Worm (Caenorhabditis elegans) whole organism, early embryonic: Measurements from ENCODE around the gene ins-5.
A peak's percentile ranks its signal among the peaks of the same experiment; 100 is the strongest.

Experiments used
- B0310.2 ChIP-seq: sonication (generic microtip); optimal IDR thresholded peaks from 2 replicates; lab custom pipeline; 2016; ENCODE audit warnings: mild to moderate bottlenecking, missing genetic modification characterization, missing compliant biosample characterization
- F13C5.2 ChIP-seq: sonication (generic microtip); optimal IDR thresholded peaks from 2 replicates; lab custom pipeline; 2017; ENCODE audit warnings: mild to moderate bottlenecking, missing genetic modification characterization, inconsistent platforms, missing compliant biosample characterization
- aly-1 ChIP-seq: sonication (generic microtip); optimal IDR thresholded peaks from 2 replicates; lab custom pipeline; 2016; ENCODE audit warnings: missing genetic modification characterization, missing compliant biosample characterization
- ama-1 ChIP-seq: fragments of 150-350 bp; optimal IDR thresholded peaks from 2 replicates; lab custom pipeline; 2014
- ceh-13 ChIP-seq: fragments of 200-800 bp; sonication (Bioruptor generic); optimal IDR thresholded peaks from 2 replicates; lab custom pipeline; 2018; ENCODE audit warnings: mild to moderate bottlenecking, missing genetic modification characterization, missing compliant biosample characterization
- ceh-36 ChIP-seq: sonication (generic microtip); optimal IDR thresholded peaks from 2 replicates; lab custom pipeline; 2016; ENCODE audit warnings: missing genetic modification characterization, inconsistent platforms, missing compliant biosample characterization
- ets-7 ChIP-seq: sonication (generic microtip); optimal IDR thresholded peaks from 2 replicates; lab custom pipeline; 2016; ENCODE audit warnings: missing genotype, missing genetic modification characterization, missing compliant biosample characterization
- flt-1 ChIP-seq: fragments of 200-800 bp; sonication (Bioruptor generic); IDR thresholded peaks from 2 replicates; pipeline ENCODE4 v1.3.6; 2022; ENCODE audit warnings: missing genetic modification characterization, missing compliant biosample characterization
- hmbx-1 ChIP-seq: sonication (generic microtip); optimal IDR thresholded peaks from 2 replicates; lab custom pipeline; 2016; ENCODE audit warnings: mild to moderate bottlenecking, missing genetic modification characterization, missing compliant biosample characterization
- hmg-4 ChIP-seq: fragments of 200-800 bp; sonication (Bioruptor generic); optimal IDR thresholded peaks from 2 replicates; lab custom pipeline; 2018; ENCODE audit warnings: mild to moderate bottlenecking, missing genetic modification characterization, missing compliant biosample characterization
- hnd-1 ChIP-seq: sonication (generic microtip); optimal IDR thresholded peaks from 2 replicates; lab custom pipeline; 2016; ENCODE audit warnings: missing genetic modification characterization, missing compliant biosample characterization
- pes-1 ChIP-seq: fragments of 200-800 bp; sonication (Bioruptor generic); IDR thresholded peaks from 2 replicates; pipeline ENCODE4 v1.3.6; 2022; ENCODE audit warnings: missing genetic modification reagents, missing genetic modification characterization, missing compliant biosample characterization
- scrt-1 ChIP-seq: fragments of 200-800 bp; sonication (Bioruptor generic); IDR thresholded peaks from 2 replicates; pipeline ENCODE4 v1.3.6; 2022; ENCODE audit warnings: missing genetic modification characterization, missing compliant biosample characterization
- sea-1 ChIP-seq: fragments of 200-800 bp; sonication (Bioruptor generic); conservative IDR thresholded peaks from 2 replicates; pipeline ENCODE4 v1.3.6; 2022; ENCODE audit warnings: missing genetic modification characterization, missing compliant biosample characterization
- tbx-11 ChIP-seq: fragments of 200-800 bp; sonication (Bioruptor generic); IDR thresholded peaks from 2 replicates; pipeline ENCODE4 v1.3.6; 2022; ENCODE audit warnings: missing genetic modification characterization, missing compliant biosample characterization
- tbx-37 ChIP-seq: fragments of 200-800 bp; sonication (Bioruptor generic); conservative IDR thresholded peaks from 2 replicates; pipeline ENCODE4 v1.3.6; 2022; ENCODE audit warnings: missing genetic modification reagents, missing genetic modification characterization, missing compliant biosample characterization
- tra-4 ChIP-seq: sonication (generic microtip); optimal IDR thresholded peaks from 2 replicates; lab custom pipeline; 2017; ENCODE audit warnings: missing genetic modification characterization, missing compliant biosample characterization

The ins-5 gene

DNA sequence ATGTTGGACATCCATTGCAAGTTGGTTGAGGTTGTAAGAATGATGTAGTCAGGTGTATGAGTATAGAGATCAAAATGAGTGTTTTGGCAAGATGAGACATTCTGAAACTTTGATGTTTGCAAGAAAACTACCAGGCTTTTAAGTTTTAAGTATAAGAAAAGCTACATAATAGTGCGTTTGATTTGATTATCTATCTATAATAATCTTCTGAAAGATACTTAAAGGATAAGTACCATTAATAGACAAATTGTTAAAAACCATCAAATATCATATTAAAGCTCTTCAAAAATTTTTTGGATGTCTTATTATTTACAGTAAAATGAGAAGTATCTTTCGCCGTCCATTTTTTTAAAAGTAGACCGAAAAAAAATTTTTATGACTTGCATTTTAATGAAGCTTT is 45.8 kb downstream of the ins-5 start, which contains the start of gene R12C12.10:
TSS of gene R12C12.10 (minus strand) at position 101 of the 400 bp plus-strand sequence.
- no peak for TF ChIP-seq hmbx-1 (tag; lab: Kevin White, UChicago)
- no peak for TF ChIP-seq sea-1 (GFP tag; lab: Robert Waterston, UW)
- TF ChIP-seq hnd-1: no peak
- no peak for TF ChIP-seq ets-7
- TF ChIP-seq tbx-37: no peak
- no peak for TF ChIP-seq flt-1 (GFP tag; lab: Robert Waterston, UW)

DNA sequence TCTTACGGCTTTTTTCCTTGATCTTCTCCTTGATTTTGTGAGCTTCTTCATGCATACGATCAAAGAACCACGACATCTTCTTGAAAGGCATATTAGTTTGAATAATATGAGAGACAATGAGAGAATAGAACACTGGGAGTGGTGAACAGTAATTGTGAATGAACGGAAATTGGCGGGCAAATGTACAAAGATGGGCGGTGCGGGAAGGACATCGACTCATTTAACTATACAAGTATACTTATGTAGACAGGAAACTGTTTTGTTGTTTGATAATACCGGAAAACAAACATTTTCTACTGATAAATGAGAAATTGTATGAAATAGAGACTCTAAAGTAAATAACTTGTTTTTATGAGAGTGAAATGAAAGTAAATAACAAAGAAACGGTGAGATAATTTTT is 47.7 kb downstream of the ins-5 start, which contains the start of gene R12C12.5:
TSS of gene R12C12.5 (minus strand) at position 101 of the 400 bp plus-strand sequence.
- TF ChIP-seq hmg-4 (GFP tag; lab: Kevin White, UChicago): no peak
- TF ChIP-seq aly-1 (tag; lab: Kevin White, UChicago): no peak
- TF ChIP-seq ceh-13: no peak
- TF ChIP-seq tbx-37: no peak
- no peak for TF ChIP-seq F13C5.2
- TF ChIP-seq tra-4 (tag; lab: Kevin White, UChicago): no peak

DNA sequence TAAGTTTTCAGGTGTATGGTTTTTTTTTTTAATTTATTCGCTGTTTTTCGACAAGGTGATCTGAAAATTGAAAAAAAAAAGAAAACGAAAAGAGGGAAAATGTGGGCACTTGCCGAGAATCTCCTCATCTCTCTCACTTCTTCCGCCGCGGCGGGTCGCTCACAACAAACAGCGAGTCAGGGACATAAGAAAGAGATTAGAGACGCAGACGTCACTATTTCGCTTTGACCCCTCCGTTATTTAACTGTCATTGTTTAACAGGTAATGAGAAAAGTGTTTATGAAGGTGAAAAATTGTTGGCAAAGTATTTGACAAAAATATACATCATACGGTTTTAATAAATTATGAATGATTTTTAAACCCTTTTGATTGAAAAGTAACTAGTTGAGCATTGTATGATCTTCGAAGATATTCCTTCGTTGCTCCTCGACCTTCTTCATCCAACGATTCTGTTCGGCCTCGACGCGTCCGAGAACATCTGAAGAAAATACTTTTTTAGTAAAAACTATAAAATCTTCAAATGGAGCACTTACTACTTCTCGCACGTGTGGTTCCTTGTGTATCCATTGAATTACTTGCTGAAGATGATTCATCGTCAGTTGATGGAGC is 48.8 kb downstream of the ins-5 start:
- TF ChIP-seq aly-1 (tag; lab: Kevin White, UChicago) (no peak), scrt-1 (GFP tag; lab: Robert Waterston, UW) (no peak), ama-1 (no peak), F13C5.2 (no peak), tra-4 (tag; lab: Kevin White, UChicago) (no peak), hmg-4 (GFP tag; lab: Kevin White, UChicago) (no peak), hnd-1 (no peak), B0310.2 (tag; lab: Kevin White, UChicago) (no peak), sea-1 (GFP tag; lab: Robert Waterston, UW) (no peak), flt-1 (GFP tag; lab: Robert Waterston, UW) (no peak), tbx-11 (GFP tag; lab: Robert Waterston, UW) (no peak), pes-1 (GFP tag; lab: Robert Waterston, UW) (no peak), ceh-13 (no peak), ets-7 (no peak)

ce11 chrII:6047639-6048159 is 50.3 kb downstream of the ins-5 start, which contains the start of the genes R12C12.6 and ran-5:
TSS of gene R12C12.6 (minus strand) at chrII:6047867.
TSS of gene ran-5 (plus strand) at chrII:6048109.
- TF ChIP-seq B0310.2 (tag; lab: Kevin White, UChicago): no peak
- TF ChIP-seq tbx-37: 0 out of 2 replicates have a peak, but pooled peaks have one; percentile 13
- TF ChIP-seq scrt-1 (GFP tag; lab: Robert Waterston, UW): no peak
- peak; percentile 71 for TF ChIP-seq F13C5.2
- TF ChIP-seq hmg-4 (GFP tag; lab: Kevin White, UChicago): no peak
- peak; percentile 70 for TF ChIP-seq flt-1 (GFP tag; lab: Robert Waterston, UW)
- peak; percentile 55 for TF ChIP-seq ceh-36 (tag; lab: Kevin White, UChicago)
- no peak for TF ChIP-seq ceh-13
